Fruit fly (Drosophila melanogaster) whole organism, embryonic: ENCODE data around the gene Dph5.
A peak's percentile ranks its signal among the peaks of the same experiment; 100 is the strongest.

Experiments
- BEAF-32 ChIP-seq: fragments of 200-800 bp; sonication (Bioruptor generic); optimal IDR thresholded peaks from 3 replicates; lab custom pipeline; 2017; ENCODE audit warnings: missing biosample characterization, missing genetic modification characterization, mild to moderate bottlenecking, moderate library complexity, missing genetic modification reagents
- Bdp1 ChIP-seq: fragments of 200-800 bp; sonication (Bioruptor generic); optimal IDR thresholded peaks from 3 replicates; lab custom pipeline; 2016; ENCODE audit warnings: missing biosample characterization, missing genetic modification characterization
- CG10147 ChIP-seq: fragments of 200-800 bp; sonication (Bioruptor generic); optimal IDR thresholded peaks from 2 replicates; lab custom pipeline; 2019; ENCODE audit warnings: missing biosample characterization, mild to moderate bottlenecking, missing genetic modification characterization, moderate library complexity
- CG11398 ChIP-seq: fragments of 200-800 bp; sonication (Bioruptor generic); optimal IDR thresholded peaks from 2 replicates; lab custom pipeline; 2016; ENCODE audit warnings: missing biosample characterization, missing genetic modification characterization
- CG13287 ChIP-seq: fragments of 200-800 bp; sonication (Bioruptor generic); IDR thresholded peaks from 2 replicates; pipeline ENCODE4 v1.3.6; 2022; ENCODE audit warnings: missing biosample characterization, missing genetic modification characterization; ENCODE audit not compliant: partially characterized antibody
- CG14441 ChIP-seq: fragments of 200-800 bp; sonication (Bioruptor generic); IDR thresholded peaks from 2 replicates; pipeline ENCODE4 v1.3.6; 2022; ENCODE audit warnings: missing biosample characterization, missing genetic modification characterization
- CG15011 ChIP-seq: fragments of 200-800 bp; sonication (Bioruptor generic); optimal IDR thresholded peaks from 3 replicates; lab custom pipeline; 2018; ENCODE audit warnings: missing biosample characterization, mild to moderate bottlenecking, missing genetic modification characterization
- CG15696 ChIP-seq: fragments of 200-800 bp; sonication (Bioruptor generic); optimal IDR thresholded peaks from 2 replicates; lab custom pipeline; 2019; ENCODE audit warnings: missing biosample characterization, mild to moderate bottlenecking, missing genetic modification characterization, moderate library complexity
- CG17361 ChIP-seq: fragments of 200-800 bp; sonication (Bioruptor generic); IDR thresholded peaks from 3 replicates; pipeline ENCODE4 v1.3.6; 2022; ENCODE audit warnings: missing biosample characterization, missing genetic modification characterization
- CG2116 ChIP-seq: fragments of 200-800 bp; sonication (Bioruptor generic); optimal IDR thresholded peaks from 3 replicates; lab custom pipeline; 2018; ENCODE audit warnings: missing biosample characterization, mild to moderate bottlenecking, missing genetic modification characterization
- CG3163 ChIP-seq: fragments of 200-800 bp; sonication (Bioruptor generic); optimal IDR thresholded peaks from 3 replicates; lab custom pipeline; 2016; ENCODE audit warnings: missing biosample characterization, missing genetic modification characterization
- CG33213 ChIP-seq: fragments of 200-800 bp; sonication (Bioruptor generic); optimal IDR thresholded peaks from 3 replicates; lab custom pipeline; 2016; ENCODE audit warnings: missing biosample characterization, missing genetic modification characterization
- CG3995 ChIP-seq: fragments of 200-800 bp; sonication (Bioruptor generic); optimal IDR thresholded peaks from 3 replicates; lab custom pipeline; 2016; ENCODE audit warnings: missing biosample characterization, missing genetic modification characterization
- CG4360 ChIP-seq: fragments of 200-800 bp; sonication (Bioruptor generic); IDR thresholded peaks from 2 replicates; pipeline ENCODE4 v1.3.6; 2022; ENCODE audit warnings: missing biosample characterization, missing genetic modification characterization
- CG4730 ChIP-seq: fragments of 200-800 bp; sonication (Bioruptor generic); IDR thresholded peaks from 2 replicates; pipeline ENCODE4 v1.3.6; 2022; ENCODE audit warnings: missing biosample characterization, missing genetic modification characterization
- CG5180 ChIP-seq: fragments of 200-800 bp; sonication (Bioruptor generic); optimal IDR thresholded peaks from 3 replicates; lab custom pipeline; 2017; ENCODE audit warnings: missing biosample characterization, missing genetic modification characterization, mild to moderate bottlenecking, moderate library complexity, missing genetic modification reagents
- CG6175 ChIP-seq: fragments of 200-800 bp; sonication (Bioruptor generic); IDR thresholded peaks from 3 replicates; pipeline ENCODE4 v1.3.6; 2022; ENCODE audit warnings: missing biosample characterization, missing genetic modification characterization
- CG6689 ChIP-seq: fragments of 200-800 bp; sonication (Bioruptor generic); IDR thresholded peaks from 2 replicates; pipeline ENCODE4 v1.3.6; 2022; ENCODE audit warnings: missing biosample characterization, missing genetic modification characterization
- CG6854 ChIP-seq: fragments of 200-800 bp; sonication (Bioruptor generic); optimal IDR thresholded peaks from 3 replicates; lab custom pipeline; 2017; ENCODE audit warnings: missing biosample characterization, mild to moderate bottlenecking, missing genetic modification characterization
- CG7786 ChIP-seq: fragments of 200-800 bp; sonication (Bioruptor generic); optimal IDR thresholded peaks from 2 replicates; lab custom pipeline; 2016; ENCODE audit warnings: missing biosample characterization, missing genetic modification characterization
- CG9727 ChIP-seq: fragments of 200-800 bp; sonication (Bioruptor generic); optimal IDR thresholded peaks from 3 replicates; lab custom pipeline; 2017; ENCODE audit warnings: missing biosample characterization, mild to moderate bottlenecking, missing genetic modification characterization
- Chrac-16 ChIP-seq: fragments of 200-800 bp; sonication (Bioruptor generic); optimal IDR thresholded peaks from 3 replicates; lab custom pipeline; 2016; ENCODE audit warnings: missing biosample characterization, missing genetic modification characterization
- Dad ChIP-seq: fragments of 200-800 bp; sonication (Bioruptor generic); optimal IDR thresholded peaks from 3 replicates; lab custom pipeline; 2016; ENCODE audit warnings: missing biosample characterization, missing genetic modification characterization
- GATAe ChIP-seq: fragments of 200-800 bp; sonication (Bioruptor generic); conservative IDR thresholded peaks from 2 replicates; pipeline ENCODE4 v1.3.6; 2022; ENCODE audit warnings: missing biosample characterization, missing genetic modification characterization
- Gsc ChIP-seq: fragments of 200-800 bp; sonication (Bioruptor generic); IDR thresholded peaks from 2 replicates; pipeline ENCODE4 v1.3.6; 2022; ENCODE audit warnings: missing biosample characterization, missing genetic modification characterization
- HLH4C ChIP-seq: fragments of 200-800 bp; sonication (Bioruptor generic); IDR thresholded peaks from 3 replicates; pipeline ENCODE4 v1.3.6; 2022; ENCODE audit warnings: missing biosample characterization, missing genetic modification characterization; ENCODE audit not compliant: partially characterized antibody
- Jarid2 ChIP-seq: fragments of 200-800 bp; sonication (Bioruptor generic); optimal IDR thresholded peaks from 3 replicates; lab custom pipeline; 2017; ENCODE audit warnings: mild to moderate bottlenecking, missing biosample characterization, missing genetic modification reagents, missing genetic modification characterization
- MBD-R2 ChIP-seq: fragments of 200-800 bp; sonication (Bioruptor generic); IDR thresholded peaks from 2 replicates; pipeline ENCODE4 v1.3.6; 2022; ENCODE audit warnings: missing biosample characterization, missing genetic modification characterization
- Mes4 ChIP-seq: fragments of 200-800 bp; sonication (Bioruptor generic); optimal IDR thresholded peaks from 2 replicates; lab custom pipeline; 2016; ENCODE audit warnings: missing biosample characterization, missing genetic modification characterization
- Scr ChIP-seq: fragments of 200-800 bp; sonication (Bioruptor generic); IDR thresholded peaks from 2 replicates; pipeline ENCODE4 v1.3.6; 2022; ENCODE audit warnings: missing biosample characterization, missing genetic modification characterization; ENCODE audit not compliant: partially characterized antibody
- Trl ChIP-seq, 3 experiments: fragments of >200 bp in 2 of 3; fragments of 200-800 bp in 1 of 3; sonication (Bioruptor generic) in 1 of 3; optimal IDR thresholded peaks; 2 replicates in 1 of 3; 3 replicates in 2 of 3; lab custom pipeline; 2016 to 2017; ENCODE audit warnings: missing biosample characterization in 1 of 3, missing genetic modification characterization in 1 of 3
- aop ChIP-seq: fragments of 200-800 bp; sonication (Bioruptor generic); IDR thresholded peaks from 2 replicates; pipeline ENCODE4 v1.3.6; 2022; ENCODE audit warnings: missing biosample characterization, missing genetic modification characterization
- cg ChIP-seq: fragments of 200-800 bp; sonication (Bioruptor generic); optimal IDR thresholded peaks from 3 replicates; lab custom pipeline; 2019; ENCODE audit warnings: missing biosample characterization, mild to moderate bottlenecking, missing genetic modification characterization, moderate library complexity
- gce ChIP-seq: fragments of 200-800 bp; sonication (Bioruptor generic); IDR thresholded peaks from 3 replicates; pipeline ENCODE4 v1.3.6; 2022; ENCODE audit warnings: missing biosample characterization, missing genetic modification characterization
- gfzf ChIP-seq: fragments of 200-800 bp; sonication (Bioruptor generic); optimal IDR thresholded peaks from 2 replicates; lab custom pipeline; 2016; ENCODE audit warnings: missing biosample characterization, mild to moderate bottlenecking, missing genetic modification characterization, moderate library complexity
- ind ChIP-seq: fragments of 200-800 bp; sonication (Bioruptor generic); optimal IDR thresholded peaks from 3 replicates; lab custom pipeline; 2016; ENCODE audit warnings: missing biosample characterization, missing genetic modification characterization
- nmo ChIP-seq: fragments of 200-800 bp; sonication (Bioruptor generic); optimal IDR thresholded peaks from 2 replicates; lab custom pipeline; 2018; ENCODE audit warnings: missing biosample characterization, mild to moderate bottlenecking, missing genetic modification characterization, moderate library complexity
- shn ChIP-seq: fragments of 200-800 bp; sonication (Bioruptor generic); optimal IDR thresholded peaks from 3 replicates; lab custom pipeline; 2016; ENCODE audit warnings: missing biosample characterization, missing genetic modification characterization
- sqz ChIP-seq: fragments of 200-800 bp; sonication (Bioruptor generic); optimal IDR thresholded peaks from 3 replicates; lab custom pipeline; 2018; ENCODE audit warnings: missing biosample characterization, mild to moderate bottlenecking, missing genetic modification characterization
- stwl ChIP-seq: fragments of 200-800 bp; sonication (Bioruptor generic); optimal IDR thresholded peaks from 3 replicates; lab custom pipeline; 2018; ENCODE audit warnings: missing biosample characterization, mild to moderate bottlenecking, missing genetic modification characterization, moderate library complexity
- vfl ChIP-seq: fragments of 200-800 bp; sonication (Bioruptor generic); optimal IDR thresholded peaks from 2 replicates; lab custom pipeline; 2016; ENCODE audit warnings: missing biosample characterization, missing genetic modification characterization
- vvl ChIP-seq: fragments of 200-800 bp; sonication (Bioruptor generic); IDR thresholded peaks from 2 replicates; pipeline ENCODE4 v1.3.6; 2022; ENCODE audit warnings: missing biosample characterization, missing genetic modification characterization
- zfh1 ChIP-seq: fragments of 200-800 bp; sonication (Bioruptor generic); IDR thresholded peaks from 3 replicates; pipeline ENCODE4 v1.3.6; 2022; ENCODE audit warnings: missing biosample characterization, missing genetic modification characterization

Dph5 gene

dm6 chr3R:22580546-22580945 is 2.5 kb downstream of the Dph5 start, which contains the start of gene CSN6 (continued):
- no peak for TF ChIP-seq Bdp1 (GFP tag; lab: Kevin White, UChicago)
- peak; percentile 72 for TF ChIP-seq gfzf (GFP tag; lab: Kevin White, UChicago)
- no peak for TF ChIP-seq shn (GFP tag; lab: Kevin White, UChicago)
- TF ChIP-seq CG6854: no peak
- TF ChIP-seq Jarid2 (GFP tag; lab: Kevin White, UChicago): no peak
- TF ChIP-seq HLH4C (GFP tag; lab: Robert Waterston, UW): peak; percentile 90
- peak; percentile 60 for TF ChIP-seq CG33213 (GFP tag; lab: Kevin White, UChicago)
- peak; percentile 27 for TF ChIP-seq nmo (GFP tag; lab: Kevin White, UChicago)
- no peak for TF ChIP-seq CG6689 (GFP tag; lab: Robert Waterston, UW)
- TF ChIP-seq stwl (tag; lab: Kevin White, UChicago): peak; percentile 89
- no peak for TF ChIP-seq CG10147 (GFP tag; lab: Kevin White, UChicago)
- no peak for TF ChIP-seq ind
- TF ChIP-seq vvl (GFP tag; lab: Robert Waterston, UW): peak; percentile 31; the same call in 1 of the 2 replicates
- peak; percentile 93 for TF ChIP-seq MBD-R2
- no peak for TF ChIP-seq zfh1 (GFP tag; lab: Robert Waterston, UW)
- peak; percentile 96 for TF ChIP-seq CG13287 (GFP tag; lab: Robert Waterston, UW)
- no peak for TF ChIP-seq Dad (GFP tag; lab: Kevin White, UChicago)
- TF ChIP-seq CG15011 (GFP tag; lab: Kevin White, UChicago): no peak
- TF ChIP-seq CG7786 (GFP tag; lab: Kevin White, UChicago): no peak
- TF ChIP-seq Mes4: no peak
- peak; percentile 15 for TF ChIP-seq CG3995 (GFP tag; lab: Kevin White, UChicago)
- TF ChIP-seq GATAe (GFP tag; lab: Robert Waterston, UW): peak; percentile 61
- no peak for TF ChIP-seq CG9727
- no peak for TF ChIP-seq CG14441 (GFP tag; lab: Robert Waterston, UW)
- TF ChIP-seq aop (GFP tag; lab: Robert Waterston, UW): no peak
- TF ChIP-seq Trl (optimal IDR thresholded peaks at IDR 0.05; lab: Kevin White, UChicago): no peak
- TF ChIP-seq Trl (GFP tag; optimal IDR thresholded peaks at IDR 0.05; lab: Kevin White, UChicago): no peak
- TF ChIP-seq gce (GFP tag; lab: Robert Waterston, UW): no peak
- peak; percentile 82 for TF ChIP-seq Scr
- no peak for TF ChIP-seq CG4360 (GFP tag; lab: Robert Waterston, UW)
- TF ChIP-seq, all 482 proteins: peak for 106

dm6 chr3R:22576979-22577378 is 6.0 kb downstream of the Dph5 start:
- TF ChIP-seq CG5180 (GFP tag; lab: Kevin White, UChicago) (peak; percentile 73), CG17361 (GFP tag; lab: Robert Waterston, UW) (no peak), CG2116 (GFP tag; lab: Kevin White, UChicago) (no peak), Gsc (no peak), vvl (GFP tag; lab: Robert Waterston, UW) (no peak), Chrac-16 (no peak), cg (GFP tag; lab: Kevin White, UChicago) (no peak), sqz (GFP tag; lab: Kevin White, UChicago) (no peak), vfl (GFP tag; lab: Kevin White, UChicago) (no peak), CG3163 (GFP tag; lab: Kevin White, UChicago) (no peak), CG6175 (peak; percentile 55; the same call in 1 of the 3 replicates), CG4730 (no peak), CG11398 (GFP tag; lab: Kevin White, UChicago) (no peak), BEAF-32 (GFP tag; lab: Kevin White, UChicago) (no peak), CG15696 (tag; lab: Kevin White, UChicago) (no peak)
